Worm (Caenorhabditis elegans) whole organism, L4 larva: ENCODE results near the gene F13E9.9.
A peak's percentile ranks its signal among the peaks of the same experiment; 100 is the strongest.

Source experiments
- F26F4.8 ChIP-seq: fragments of 200-800 bp; sonication (Bioruptor generic); conservative IDR thresholded peaks from 2 replicates; pipeline ENCODE4 v1.3.6; 2022; ENCODE audit warnings: missing genetic modification characterization, missing compliant biosample characterization
- Y105C5A.15 ChIP-seq: fragments of 200-800 bp; sonication (Bioruptor generic); IDR thresholded peaks from 2 replicates; pipeline ENCODE4 v1.3.6; 2022; ENCODE audit warnings: missing genetic modification characterization, missing compliant biosample characterization
- Y5F2A.4 ChIP-seq: fragments of 200-800 bp; sonication (Bioruptor generic); optimal IDR thresholded peaks from 2 replicates; lab custom pipeline; 2018; ENCODE audit warnings: mild to moderate bottlenecking, missing genetic modification characterization, missing compliant biosample characterization
- ZK337.2 ChIP-seq: fragments of 200-800 bp; sonication (Bioruptor generic); IDR thresholded peaks from 2 replicates; pipeline ENCODE4 v1.3.6; 2022; ENCODE audit warnings: missing genetic modification reagents, missing genetic modification characterization, missing compliant biosample characterization
- ZK546.5 ChIP-seq, 2 experiments: sonication (generic microtip); optimal IDR thresholded peaks; 2 replicates each; lab custom pipeline; 2017; ENCODE audit warnings: missing biosample characterization in 2 of 2, missing genetic modification characterization in 2 of 2
- aha-1 ChIP-seq: fragments of 150-350 bp; peaks from one replicate; lab custom pipeline; 2014; ENCODE audit warnings: missing biosample characterization, missing genetic modification characterization
- ama-1 ChIP-seq: fragments of 150-350 bp; optimal IDR thresholded peaks from 2 replicates; lab custom pipeline; 2014; ENCODE audit warnings: inconsistent platforms, mixed read lengths
- arid-1 ChIP-seq: fragments of 200-800 bp; sonication (Bioruptor generic); conservative IDR thresholded peaks from 2 replicates; pipeline ENCODE4 v1.3.6; 2022; ENCODE audit warnings: missing genetic modification reagents, missing genetic modification characterization, missing compliant biosample characterization
- ceh-28 ChIP-seq: fragments of 150-350 bp; optimal IDR thresholded peaks from 2 replicates; lab custom pipeline; 2014; ENCODE audit warnings: missing biosample characterization, missing genetic modification reagents, missing genetic modification characterization
- ceh-32 ChIP-seq: sonication (generic microtip); optimal IDR thresholded peaks from 2 replicates; lab custom pipeline; 2016; ENCODE audit warnings: mild to moderate bottlenecking, missing genetic modification characterization, missing compliant biosample characterization; ENCODE audit not compliant: poor library complexity
- ceh-44 ChIP-seq: fragments of 200-800 bp; sonication (Bioruptor generic); IDR thresholded peaks from 2 replicates; pipeline ENCODE4 v1.3.6; 2022; ENCODE audit warnings: missing genetic modification reagents, missing genetic modification characterization, missing compliant biosample characterization
- ctbp-1 ChIP-seq: fragments of 200-800 bp; sonication (Bioruptor generic); IDR thresholded peaks from 2 replicates; pipeline ENCODE4 v1.3.6; 2022; ENCODE audit warnings: missing genetic modification reagents, missing genetic modification characterization, missing compliant biosample characterization
- daf-16 ChIP-seq, 3 experiments: sonication (generic microtip); optimal IDR thresholded peaks; 2 replicates each; lab custom pipeline; 2016 to 2017; ENCODE audit warnings: missing genetic modification characterization in 3 of 3, missing genetic modification reagents in 3 of 3, mild to moderate bottlenecking in 2 of 3, missing compliant biosample characterization in 2 of 3, missing biosample characterization in 1 of 3, moderate library complexity in 1 of 3
- daf-8 ChIP-seq: fragments of 200-800 bp; sonication (Bioruptor generic); IDR thresholded peaks from 2 replicates; pipeline ENCODE4 v1.3.6; 2022; ENCODE audit warnings: missing genetic modification characterization, missing compliant biosample characterization
- dmd-9 ChIP-seq: fragments of 200-800 bp; sonication (Bioruptor generic); IDR thresholded peaks from 2 replicates; pipeline ENCODE4 v1.3.6; 2022; ENCODE audit warnings: missing genetic modification reagents, missing genetic modification characterization, missing compliant biosample characterization
- fos-1 ChIP-seq: fragments of 150-350 bp; optimal IDR thresholded peaks from 2 replicates; lab custom pipeline; 2014; ENCODE audit warnings: missing biosample characterization, missing genetic modification characterization
- hif-1 ChIP-seq, 2 experiments: sonication (generic microtip); optimal IDR thresholded peaks; 2 replicates each; lab custom pipeline; 2016 to 2017; ENCODE audit warnings: missing compliant biosample characterization in 2 of 2, missing genetic modification characterization in 2 of 2, missing genetic modification reagents in 2 of 2, missing genotype in 2 of 2, mild to moderate bottlenecking in 1 of 2
- hlh-30 ChIP-seq: sonication (generic microtip); optimal IDR thresholded peaks from 2 replicates; lab custom pipeline; 2017; ENCODE audit warnings: antibody characterized with exemption, mild to moderate bottlenecking, missing genetic modification characterization, missing compliant biosample characterization; ENCODE audit not compliant: insufficient read depth
- lin-1 ChIP-seq: fragments of 200-800 bp; sonication (Bioruptor generic); IDR thresholded peaks from 2 replicates; pipeline ENCODE4 v1.3.6; 2022; ENCODE audit warnings: missing genetic modification reagents, missing genetic modification characterization, missing compliant biosample characterization
- madf-9 ChIP-seq: fragments of 200-800 bp; sonication (Bioruptor generic); conservative IDR thresholded peaks from 2 replicates; pipeline ENCODE4 v1.3.6; 2022; ENCODE audit warnings: missing genetic modification reagents, missing genetic modification characterization, missing compliant biosample characterization
- mes-2 ChIP-seq: sonication (generic microtip); optimal IDR thresholded peaks from 2 replicates; lab custom pipeline; 2016; ENCODE audit warnings: missing genotype, mild to moderate bottlenecking, missing genetic modification characterization, missing compliant biosample characterization; ENCODE audit not compliant: poor library complexity, severe bottlenecking
- mxl-3 ChIP-seq: fragments of 200-800 bp; sonication (Bioruptor generic); optimal IDR thresholded peaks from 2 replicates; lab custom pipeline; 2018; ENCODE audit warnings: mild to moderate bottlenecking, missing genetic modification characterization, missing compliant biosample characterization
- nhr-10 ChIP-seq: fragments of 150-350 bp; optimal IDR thresholded peaks from 2 replicates; lab custom pipeline; 2014; ENCODE audit warnings: missing biosample characterization, missing genetic modification characterization
- nhr-102 ChIP-seq: sonication (generic microtip); optimal IDR thresholded peaks from 2 replicates; lab custom pipeline; 2016; ENCODE audit warnings: mild to moderate bottlenecking, missing genetic modification characterization, moderate library complexity, missing compliant biosample characterization
- nhr-11 ChIP-seq: fragments of 150-350 bp; optimal IDR thresholded peaks from 2 replicates; lab custom pipeline; 2014; ENCODE audit warnings: missing biosample characterization, missing genetic modification characterization
- nhr-25 ChIP-seq: sonication (generic microtip); optimal IDR thresholded peaks from 2 replicates; lab custom pipeline; 2017; ENCODE audit warnings: missing genetic modification characterization, mild to moderate bottlenecking, missing compliant biosample characterization, antibody characterized with exemption, moderate library complexity, borderline replicate concordance; ENCODE audit not compliant: insufficient read depth
- nhr-76 ChIP-seq: fragments of 150-350 bp; optimal IDR thresholded peaks from 2 replicates; lab custom pipeline; 2014; ENCODE audit warnings: missing biosample characterization, missing genetic modification characterization
- php-3 ChIP-seq: fragments of 200-800 bp; sonication (Bioruptor generic); IDR thresholded peaks from 2 replicates; pipeline ENCODE4 v1.3.6; 2022; ENCODE audit warnings: missing genetic modification reagents, missing genetic modification characterization, missing compliant biosample characterization
- rbr-2 ChIP-seq: sonication (generic microtip); optimal IDR thresholded peaks from 2 replicates; lab custom pipeline; 2016; ENCODE audit warnings: missing genotype, missing genetic modification characterization, missing compliant biosample characterization
- snpc-4 ChIP-seq: fragments of 150-350 bp; optimal IDR thresholded peaks from 2 replicates; lab custom pipeline; 2014; ENCODE audit warnings: missing biosample characterization, missing genetic modification characterization
- unc-39 ChIP-seq: sonication (generic microtip); optimal IDR thresholded peaks from 2 replicates; lab custom pipeline; 2017; ENCODE audit warnings: missing biosample characterization, missing genetic modification characterization
- unc-62 ChIP-seq, 3 experiments: fragments of 150-350 bp in 1 of 3; sonication (generic microtip); optimal IDR thresholded peaks in 2 of 3; peaks in 1 of 3; 1 replicate in 1 of 3; 2 replicates in 2 of 3; lab custom pipeline; 2014 to 2017; ENCODE audit warnings: missing biosample characterization in 3 of 3, missing genetic modification characterization in 3 of 3, missing genetic modification reagents in 3 of 3, missing genotype in 1 of 3
- zag-1 ChIP-seq: fragments of 150-350 bp; optimal IDR thresholded peaks from 2 replicates; lab custom pipeline; 2014; ENCODE audit warnings: missing biosample characterization, missing genetic modification characterization
- ztf-7 ChIP-seq: fragments of 150-350 bp; optimal IDR thresholded peaks from 2 replicates; lab custom pipeline; 2014; ENCODE audit warnings: missing biosample characterization, missing genetic modification characterization

Gene F13E9.9

DNA sequence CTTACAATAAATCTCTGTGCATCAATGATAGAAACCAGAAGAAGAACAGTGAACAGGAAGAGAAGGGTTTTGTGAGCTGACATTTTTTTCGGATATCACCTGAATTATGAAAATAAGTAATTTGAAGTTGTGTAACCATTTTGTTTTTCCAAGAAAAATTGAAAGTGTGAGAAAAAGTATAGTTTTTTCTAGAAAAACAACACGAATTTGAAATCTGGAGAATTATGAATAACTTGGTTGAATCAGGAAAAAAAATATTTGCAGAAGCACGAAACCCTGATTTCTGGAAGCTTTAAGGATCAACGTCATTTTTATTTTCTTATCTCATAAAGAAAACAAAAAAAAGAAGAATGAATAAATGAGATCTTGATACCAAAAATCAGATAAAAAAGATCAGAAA, 24.5 kb downstream of the F13E9.9 start, which contains the start of gene F13E9.12:
TSS of gene F13E9.12 (minus strand) at position 101 of the 400 bp plus-strand sequence.
- TF ChIP-seq ceh-32 (no peak), ctbp-1 (GFP tag; lab: Robert Waterston, UW) (no peak), nhr-76 (no peak), hlh-30 (tag; lab: Kevin White, UChicago) (no peak), ceh-44 (GFP tag; lab: Robert Waterston, UW) (no peak), Y5F2A.4 (GFP tag; lab: Kevin White, UChicago) (no peak)

DNA sequence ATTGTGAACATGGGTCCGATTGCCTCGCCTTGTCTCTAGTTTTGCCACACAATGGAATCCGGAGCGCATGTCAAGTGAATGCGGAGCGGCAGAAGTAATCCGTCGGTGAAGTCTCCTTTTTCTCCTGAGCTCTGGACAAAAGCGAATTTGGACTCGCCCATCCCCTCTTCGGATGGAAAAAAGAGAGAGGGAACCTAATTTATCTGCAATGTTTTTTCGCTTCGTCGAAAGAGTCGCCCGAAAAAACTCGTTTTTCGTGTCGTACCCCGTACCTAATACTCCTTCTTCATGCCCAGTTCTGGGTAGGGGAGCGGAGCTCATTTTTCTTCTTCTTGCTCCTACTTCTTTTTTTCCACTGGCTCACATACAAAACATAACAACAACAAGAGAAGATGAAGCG, 28.8 kb downstream of the F13E9.9 start:
- TF ChIP-seq nhr-102 (tag; lab: Kevin White, UChicago) (no peak), madf-9 (GFP tag; lab: Robert Waterston, UW) (no peak), arid-1 (GFP tag; lab: Robert Waterston, UW) (no peak), nhr-25 (tag; lab: Kevin White, UChicago) (no peak), snpc-4 (tag; lab: Kevin White, UChicago) (no peak), Y105C5A.15 (no peak)

DNA sequence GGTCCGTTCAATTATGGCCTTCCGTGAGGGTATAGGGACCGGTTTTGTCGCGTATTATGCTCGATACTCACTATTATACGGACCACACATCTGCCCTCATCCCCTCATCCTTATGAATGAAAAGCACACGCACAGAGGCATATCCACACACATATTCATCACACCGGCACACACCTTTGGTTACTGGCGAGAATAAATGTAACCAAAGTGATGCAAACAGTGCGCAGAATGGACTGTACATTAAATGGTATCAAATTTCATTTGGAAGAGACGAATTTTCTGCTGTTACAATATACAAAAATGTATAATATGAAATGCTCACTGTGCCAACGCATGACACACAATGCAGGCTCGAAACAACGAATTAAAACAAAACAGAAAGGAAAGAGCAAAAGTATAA, 29.3 kb downstream of the F13E9.9 start:
- TF ChIP-seq nhr-11 (no peak), unc-39 (tag; lab: Kevin White, UChicago) (no peak), ceh-28 (tag; lab: Kevin White, UChicago) (no peak), aha-1 (tag; lab: Kevin White, UChicago) (peak; percentile 88), nhr-10 (no peak), nhr-25 (tag; lab: Kevin White, UChicago) (no peak), unc-62 (GFP tag; optimal IDR thresholded peaks at IDR 0.05 in 1 of 2; lab: Kevin White, UChicago) (peak in 1 of 2 experiments; percentile 44), unc-62 (tag; optimal IDR thresholded peaks at IDR 0.05; lab: Kevin White, UChicago) (no peak), mes-2 (tag; lab: Kevin White, UChicago) (no peak), daf-8 (GFP tag; lab: Robert Waterston, UW) (no peak)

- no peak for TF ChIP-seq ztf-7 (tag; lab: Kevin White, UChicago)
- no peak for TF ChIP-seq hif-1 (tag; optimal IDR thresholded peaks at IDR 0.05; lab: Kevin White, UChicago)
- TF ChIP-seq rbr-2: peak; percentile 54
- TF ChIP-seq ctbp-1 (GFP tag; lab: Robert Waterston, UW): 0 out of 2 replicates have a peak, but pooled peaks have one; percentile 10
- TF ChIP-seq mes-2 (tag; lab: Kevin White, UChicago): no peak
- no peak for TF ChIP-seq dmd-9 (GFP tag; lab: Robert Waterston, UW)
- TF ChIP-seq mxl-3 (GFP tag; lab: Kevin White, UChicago): peak; percentile 14
- no peak for TF ChIP-seq zag-1
- peak; percentile 95 for TF ChIP-seq aha-1 (tag; lab: Kevin White, UChicago)
- TF ChIP-seq unc-62 (GFP tag; optimal IDR thresholded peaks at IDR 0.05 in 1 of 2; lab: Kevin White, UChicago): peak in 1 of 2 experiments; percentile 97
- TF ChIP-seq unc-62 (tag; optimal IDR thresholded peaks at IDR 0.05; lab: Kevin White, UChicago): no peak
These were observed 30.3 kb downstream of the F13E9.9 start, which contains the start of gene F13E9.11 for ce11 chrIV:10868629-10869251. Gene F13E9.11 (minus strand): TSS chrIV:10869135.

- TF ChIP-seq ZK546.5 (tag; optimal IDR thresholded peaks at IDR 0.05; lab: Kevin White, UChicago) (no peak), ztf-7 (tag; lab: Kevin White, UChicago) (no peak), lin-1 (no peak), F26F4.8 (GFP tag; lab: Robert Waterston, UW) (0 out of 2 replicates have a peak, but pooled peaks have one; percentile 9), fos-1 (tag; lab: Kevin White, UChicago) (no peak), ZK337.2 (GFP tag; lab: Robert Waterston, UW) (no peak), ama-1 (no peak), Y5F2A.4 (GFP tag; lab: Kevin White, UChicago) (no peak), daf-16 (GFP tag; optimal IDR thresholded peaks at IDR 0.05; lab: Kevin White, UChicago) (no peak), daf-16 (tag; optimal IDR thresholded peaks at IDR 0.05; lab: Kevin White, UChicago) (peak; percentile 71), unc-62 (GFP tag; optimal IDR thresholded peaks at IDR 0.05 in 1 of 2; lab: Kevin White, UChicago) (peak in 1 of 2 experiments; percentile 89), unc-62 (tag; optimal IDR thresholded peaks at IDR 0.05; lab: Kevin White, UChicago) (no peak), snpc-4 (tag; lab: Kevin White, UChicago) (no peak), php-3 (GFP tag; lab: Robert Waterston, UW) (no peak)
These were observed 31.4 kb downstream of the F13E9.9 start for ce11 chrIV:10867370-10868146.
